Fruit fly (Drosophila melanogaster) whole organism, wandering third instar larva: ENCODE results near the gene Spn.

ENCODE experiments used
- Abd-B ChIP-seq: fragments of >200 bp; optimal IDR thresholded peaks from 2 replicates; lab custom pipeline; 2017; ENCODE audit warnings: missing biosample characterization, missing genetic modification characterization
- CG32264 ChIP-seq: fragments of 200-800 bp; sonication (Bioruptor generic); optimal IDR thresholded peaks from 2 replicates; lab custom pipeline; 2016; ENCODE audit warnings: missing biosample characterization, missing genetic modification characterization
- CG9705 ChIP-seq: fragments of 200-800 bp; sonication (Bioruptor generic); optimal IDR thresholded peaks from 2 replicates; lab custom pipeline; 2018; ENCODE audit warnings: missing biosample characterization, mild to moderate bottlenecking, missing genetic modification characterization
- CrebA ChIP-seq: fragments of 200-800 bp; sonication (Bioruptor generic); optimal IDR thresholded peaks from 2 replicates; lab custom pipeline; 2016; ENCODE audit warnings: missing biosample characterization, mild to moderate bottlenecking, missing genetic modification characterization, borderline replicate concordance
- Dfd ChIP-seq: fragments of >200 bp; optimal IDR thresholded peaks from 2 replicates; lab custom pipeline; 2017; ENCODE audit warnings: missing biosample characterization, missing genetic modification characterization
- GATAd ChIP-seq: sonication (Bioruptor generic); optimal IDR thresholded peaks from 2 replicates; lab custom pipeline; 2016; ENCODE audit warnings: missing biosample characterization, missing genetic modification characterization
- Hnf4 ChIP-seq: fragments of 200-800 bp; sonication (Bioruptor generic); optimal IDR thresholded peaks from 2 replicates; lab custom pipeline; 2016; ENCODE audit warnings: missing biosample characterization, mild to moderate bottlenecking, missing genetic modification characterization
- Hr83 ChIP-seq: fragments of 200-300 bp; sonication (Bioruptor generic); optimal IDR thresholded peaks from 2 replicates; lab custom pipeline; 2016; ENCODE audit warnings: missing biosample characterization, mild to moderate bottlenecking, missing genetic modification characterization, moderate library complexity; ENCODE audit not compliant: poor library complexity, severe bottlenecking
- Jra ChIP-seq: sonication (Bioruptor generic); optimal IDR thresholded peaks from 2 replicates; lab custom pipeline; 2016; ENCODE audit warnings: missing biosample characterization, missing genetic modification characterization
- Myc ChIP-seq: fragments of >200 bp; optimal IDR thresholded peaks from 2 replicates; lab custom pipeline; 2017
- Rel ChIP-seq, 2 experiments: fragments of 200-800 bp; sonication (Bioruptor generic) in 1 of 2; optimal IDR thresholded peaks; 2 replicates in 1 of 2; 3 replicates in 1 of 2; lab custom pipeline; 2016 to 2019; ENCODE audit warnings: mild to moderate bottlenecking in 2 of 2, missing biosample characterization in 2 of 2, missing genetic modification characterization in 2 of 2, moderate library complexity in 1 of 2
- Sp1 ChIP-seq: fragments of 200-800 bp; sonication (Bioruptor generic); optimal IDR thresholded peaks from 3 replicates; lab custom pipeline; 2019; ENCODE audit warnings: missing biosample characterization, mild to moderate bottlenecking, missing genetic modification characterization, moderate library complexity
- Vsx2 ChIP-seq: fragments of 200-300, 225-300 bp; sonication (Bioruptor generic); optimal IDR thresholded peaks from 2 replicates; lab custom pipeline; 2018; ENCODE audit warnings: missing biosample characterization, missing genetic modification characterization; ENCODE audit not compliant: partially characterized antibody
- br ChIP-seq: fragments of 200-800 bp; sonication (Bioruptor generic); optimal IDR thresholded peaks from 2 replicates; lab custom pipeline; 2016; ENCODE audit warnings: missing biosample characterization, missing genetic modification characterization
- brk ChIP-seq: fragments of 200-800 bp; sonication (Bioruptor generic); optimal IDR thresholded peaks from 2 replicates; lab custom pipeline; 2016; ENCODE audit warnings: missing biosample characterization, mild to moderate bottlenecking, missing genetic modification characterization
- dl ChIP-seq, 2 experiments: fragments of 175-275, 200-275 bp in 1 of 2; fragments of 200-275 bp in 1 of 2; sonication (Bioruptor generic); optimal IDR thresholded peaks; lab custom pipeline; 2018; ENCODE audit warnings: mild to moderate bottlenecking in 2 of 2, missing biosample characterization in 2 of 2, missing genetic modification characterization in 2 of 2, moderate library complexity in 2 of 2; ENCODE audit not compliant: partially characterized antibody in 2 of 2, insufficient read depth in 1 of 2
- dmrt93B ChIP-seq: fragments of 200-800 bp; sonication (Bioruptor generic); optimal IDR thresholded peaks from 2 replicates; lab custom pipeline; 2018; ENCODE audit warnings: missing biosample characterization, mild to moderate bottlenecking, missing genetic modification characterization
- foxo ChIP-seq, 2 experiments: fragments of 200-800 bp; sonication (Bioruptor generic); optimal IDR thresholded peaks; 2 replicates in 1 of 2; 3 replicates in 1 of 2; lab custom pipeline; 2016 to 2017; ENCODE audit warnings: missing biosample characterization in 2 of 2, missing genetic modification characterization in 2 of 2
- fru ChIP-seq: fragments of 200-800 bp; sonication (Bioruptor generic); optimal IDR thresholded peaks from 3 replicates; lab custom pipeline; 2016; ENCODE audit warnings: missing biosample characterization, mild to moderate bottlenecking, missing genetic modification characterization
- jim ChIP-seq: fragments of 175-275, 200-325 bp; sonication (Bioruptor generic); optimal IDR thresholded peaks from 2 replicates; lab custom pipeline; 2016; ENCODE audit warnings: missing biosample characterization, mild to moderate bottlenecking, missing genetic modification characterization
- lola ChIP-seq: fragments of >200 bp; optimal IDR thresholded peaks from 2 replicates; lab custom pipeline; 2017; ENCODE audit warnings: missing biosample characterization, missing genetic modification characterization
- psq ChIP-seq: fragments of 200-800 bp; sonication (Bioruptor generic); optimal IDR thresholded peaks from 3 replicates; lab custom pipeline; 2017; ENCODE audit warnings: missing biosample characterization, mild to moderate bottlenecking, missing genetic modification characterization, moderate library complexity
- rgr ChIP-seq: fragments of 200-800 bp; sonication (Bioruptor generic); optimal IDR thresholded peaks from 3 replicates; lab custom pipeline; 2016; ENCODE audit warnings: missing biosample characterization, mild to moderate bottlenecking, missing genetic modification characterization
- sage ChIP-seq: fragments of 200-800 bp; sonication (Bioruptor generic); optimal IDR thresholded peaks from 2 replicates; lab custom pipeline; 2016; ENCODE audit warnings: missing biosample characterization, mild to moderate bottlenecking, missing genetic modification characterization
- tai ChIP-seq: sonication (Bioruptor generic); optimal IDR thresholded peaks from 2 replicates; lab custom pipeline; 2016; ENCODE audit warnings: missing biosample characterization, missing genetic modification characterization
- usp ChIP-seq: fragments of >200 bp; optimal IDR thresholded peaks from 2 replicates; lab custom pipeline; 2017; ENCODE audit warnings: missing biosample characterization, missing genetic modification characterization

Gene Spn

dm6 chr3L:2530090-2530489, 24.0 kb downstream of the Spn start:
- TF ChIP-seq dmrt93B (GFP tag; lab: Kevin White, UChicago) (no peak), Rel (GFP tag; optimal IDR thresholded peaks at IDR 0.05; lab: Kevin White, UChicago) (no peak), Rel (tag; optimal IDR thresholded peaks at IDR 0.05; lab: Kevin White, UChicago) (peak; percentile 26)

dm6 chr3L:2526873-2527272, 27.2 kb downstream of the Spn start, which contains the start of gene CG32295:
Gene CG32295 (minus strand): TSS chr3L:2526973.
- TF ChIP-seq Abd-B: no peak
- TF ChIP-seq dmrt93B (GFP tag; lab: Kevin White, UChicago): no peak
- no peak for TF ChIP-seq jim (GFP tag; lab: Kevin White, UChicago)
- no peak for TF ChIP-seq GATAd
- TF ChIP-seq foxo (GFP tag; optimal IDR thresholded peaks at IDR 0.05; lab: Kevin White, UChicago): no peak
- TF ChIP-seq lola (GFP tag; lab: Kevin White, UChicago): no peak
- TF ChIP-seq CG9705 (GFP tag; lab: Kevin White, UChicago): no peak
- no peak for TF ChIP-seq dl (GFP tag; optimal IDR thresholded peaks at IDR 0.05; lab: Kevin White, UChicago; ENCODE audit: insufficient read depth in 1 of 2, partially characterized antibody in 2 of 2)
- TF ChIP-seq usp (GFP tag; lab: Kevin White, UChicago): no peak
- TF ChIP-seq CG32264 (GFP tag; lab: Kevin White, UChicago): no peak
- no peak for TF ChIP-seq fru (GFP tag; lab: Kevin White, UChicago)
- TF ChIP-seq Myc (lab: Kevin White, UChicago): no peak
- no peak for TF ChIP-seq tai (GFP tag; lab: Kevin White, UChicago)
- TF ChIP-seq Sp1: no peak
- no peak for TF ChIP-seq Vsx2 (GFP tag; lab: Kevin White, UChicago)
- TF ChIP-seq sage (GFP tag; lab: Kevin White, UChicago): no peak
- TF ChIP-seq brk (GFP tag; lab: Kevin White, UChicago): no peak
- no peak for TF ChIP-seq br (GFP tag; lab: Kevin White, UChicago)

- TF ChIP-seq Hnf4 (GFP tag; lab: Kevin White, UChicago): no peak
- no peak for TF ChIP-seq Sp1
- no peak for TF ChIP-seq Dfd (GFP tag; lab: Kevin White, UChicago)
- TF ChIP-seq CrebA: no peak
- TF ChIP-seq rgr (GFP tag; lab: Kevin White, UChicago): no peak
- TF ChIP-seq CG9705 (GFP tag; lab: Kevin White, UChicago): no peak
- TF ChIP-seq psq (GFP tag; lab: Kevin White, UChicago): no peak
- TF ChIP-seq Rel (GFP tag; optimal IDR thresholded peaks at IDR 0.05; lab: Kevin White, UChicago): no peak
- TF ChIP-seq Rel (tag; optimal IDR thresholded peaks at IDR 0.05; lab: Kevin White, UChicago): no peak
- no peak for TF ChIP-seq jim (GFP tag; lab: Kevin White, UChicago)
Measured at dm6 chr3L:2515197-2515596, 38.9 kb downstream of the Spn start.

- no peak for TF ChIP-seq Hr83 (GFP tag; lab: Kevin White, UChicago)
- no peak for TF ChIP-seq Rel (GFP tag; optimal IDR thresholded peaks at IDR 0.05; lab: Kevin White, UChicago)
- peak; percentile 78 for TF ChIP-seq Rel (tag; optimal IDR thresholded peaks at IDR 0.05; lab: Kevin White, UChicago)
- TF ChIP-seq, all 38 proteins: peak for 1
Measured at dm6 chr3L:2504796-2505195, 49.3 kb downstream of the Spn start.

dm6 chr3L:2504031-2504615, 50.0 kb downstream of the Spn start:
- no peak for TF ChIP-seq Rel (GFP tag; optimal IDR thresholded peaks at IDR 0.05; lab: Kevin White, UChicago)
- no peak for TF ChIP-seq Rel (tag; optimal IDR thresholded peaks at IDR 0.05; lab: Kevin White, UChicago)
- TF ChIP-seq Sp1: no peak
- no peak for TF ChIP-seq Dfd (GFP tag; lab: Kevin White, UChicago)
- TF ChIP-seq br (GFP tag; lab: Kevin White, UChicago): no peak
- no peak for TF ChIP-seq dl (GFP tag; optimal IDR thresholded peaks at IDR 0.05; lab: Kevin White, UChicago; ENCODE audit: insufficient read depth in 1 of 2, partially characterized antibody in 2 of 2)
- TF ChIP-seq CrebA: no peak

- TF ChIP-seq Jra: no peak
- TF ChIP-seq Rel (GFP tag; optimal IDR thresholded peaks at IDR 0.05; lab: Kevin White, UChicago): no peak
- peak; percentile 17 for TF ChIP-seq Rel (tag; optimal IDR thresholded peaks at IDR 0.05; lab: Kevin White, UChicago)
Measured at dm6 chr3L:2503465-2503864, 50.6 kb downstream of the Spn start, which contains the start of gene CG16758. Gene CG16758 (minus strand): TSS chr3L:2503606.
